Worm (Caenorhabditis elegans): ENCODE measurements around the gene C05D12.4.

DNA sequence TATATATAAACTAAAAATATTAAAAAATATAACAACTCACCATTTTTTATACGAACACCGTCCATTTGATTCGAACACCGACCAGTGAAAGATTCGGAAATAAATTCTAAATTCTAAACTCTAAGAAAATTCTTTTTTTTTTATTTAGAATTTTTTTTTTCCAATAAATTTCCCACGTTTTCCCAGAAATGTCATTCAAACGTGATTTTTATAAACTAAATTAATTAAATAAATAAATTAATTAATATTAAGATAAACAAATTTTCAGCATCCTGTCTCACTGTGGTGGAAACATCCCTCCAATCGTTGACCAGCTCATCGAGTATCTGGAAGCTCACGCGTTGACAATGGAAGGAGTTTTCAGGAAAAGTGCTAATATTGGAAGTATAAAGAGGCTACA lies 35.9 kb downstream of the C05D12.4 start, which contains the start of gene klp-17:
- TF ChIP-seq snpc-1.1 (tag; optimal IDR thresholded peaks at IDR 0.05; ENCODE audit: insufficient read depth) (no peak), ztf-28 (GFP tag; IDR thresholded peaks at IDR 0.05) (no peak), ztf-18 (tag; optimal IDR thresholded peaks at IDR 0.05) (no peak), egl-18 (GFP tag; IDR thresholded peaks at IDR 0.05) (no peak), ama-1 (optimal IDR thresholded peaks at IDR 0.05) (no peak), ama-1 (GFP tag; optimal IDR thresholded peaks at IDR 0.05) (no peak), unc-62 (GFP tag; optimal IDR thresholded peaks at IDR 0.05) (no peak), snpc-3.4 (tag; optimal IDR thresholded peaks at IDR 0.05) (no peak), F55B11.4 (tag; optimal IDR thresholded peaks at IDR 0.05; ENCODE audit: borderline replicate concordance, insufficient read depth) (no peak), ztf-25 (GFP tag; IDR thresholded peaks at IDR 0.05) (no peak), snpc-4 (GFP tag; optimal IDR thresholded peaks at IDR 0.05) (no peak), snpc-4 (tag; optimal IDR thresholded peaks at IDR 0.05) (no peak), ztf-22 (GFP tag; optimal IDR thresholded peaks at IDR 0.05) (no peak)

All from whole organism, young adult.